Worm (Caenorhabditis elegans) whole organism, midembryonic: ENCODE measurements around the gene D1022.3.

Experiments
- cog-1 ChIP-seq: sonication (generic microtip); optimal IDR thresholded peaks from 2 replicates; lab custom pipeline; 2016; ENCODE audit warnings: missing genetic modification characterization, missing compliant biosample characterization
- med-1 ChIP-seq: sonication (generic microtip); optimal IDR thresholded peaks from 2 replicates; lab custom pipeline; 2017; ENCODE audit warnings: missing genetic modification characterization, mild to moderate bottlenecking, missing compliant biosample characterization, antibody characterized with exemption, missing genetic modification reagents; ENCODE audit not compliant: insufficient read depth
- ztf-23 ChIP-seq: fragments of 200-800 bp; sonication (Bioruptor generic); IDR thresholded peaks from 2 replicates; pipeline ENCODE4 v1.3.6; 2022; ENCODE audit warnings: missing genetic modification reagents, missing genetic modification characterization, missing compliant biosample characterization

DNA sequence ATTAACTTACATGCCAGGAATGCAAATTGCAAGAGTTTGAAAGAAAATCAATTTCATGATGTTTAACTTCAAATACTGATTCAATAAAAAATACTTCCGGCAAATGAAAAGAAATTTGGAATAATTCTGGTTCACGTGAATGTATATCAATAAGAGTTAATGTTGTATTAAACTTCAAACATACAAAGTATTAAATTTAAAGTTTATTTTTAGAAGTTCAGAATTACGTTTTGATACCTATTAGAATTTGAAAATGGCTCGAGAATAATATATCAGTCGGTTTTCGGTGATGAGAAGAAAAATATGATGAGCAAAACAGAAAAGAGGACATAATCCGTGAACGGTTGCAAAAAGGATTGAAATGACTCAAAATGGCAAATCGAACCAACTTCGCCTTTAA is 33.5 kb upstream of the D1022.3 start, which contains the start of gene D1022.9:
- TF ChIP-seq ztf-23 (no peak), med-1 (GFP tag; lab: Kevin White, UChicago) (no peak), cog-1 (tag; lab: Kevin White, UChicago) (no peak)
